Fruit fly (Drosophila melanogaster) whole organism: ENCODE data around the gene Ca-Ma2d.

ENCODE experiments used
- CG8478 ChIP-seq: fragments of >200 bp; optimal IDR thresholded peaks from 2 replicates; lab custom pipeline; 2018; ENCODE audit warnings: inconsistent platforms
- Dll ChIP-seq: fragments of >200 bp; optimal IDR thresholded peaks from 2 replicates; lab custom pipeline; 2017
- EcR ChIP-seq, 2 experiments: fragments of >200 bp; optimal IDR thresholded peaks; 2 replicates each; lab custom pipeline; 2017; ENCODE audit warnings: missing biosample characterization in 2 of 2, missing genetic modification characterization in 2 of 2, missing genetic modification reagents in 2 of 2
- pan ChIP-seq: fragments of >200 bp; optimal IDR thresholded peaks from 2 replicates; lab custom pipeline; 2017
- psq ChIP-seq: fragments of >200 bp; optimal IDR thresholded peaks from 2 replicates; lab custom pipeline; 2017
- usp ChIP-seq: fragments of >200 bp; optimal IDR thresholded peaks from 2 replicates; lab custom pipeline; 2017; ENCODE audit warnings: missing biosample characterization, missing genetic modification characterization, mixed read lengths

DNA sequence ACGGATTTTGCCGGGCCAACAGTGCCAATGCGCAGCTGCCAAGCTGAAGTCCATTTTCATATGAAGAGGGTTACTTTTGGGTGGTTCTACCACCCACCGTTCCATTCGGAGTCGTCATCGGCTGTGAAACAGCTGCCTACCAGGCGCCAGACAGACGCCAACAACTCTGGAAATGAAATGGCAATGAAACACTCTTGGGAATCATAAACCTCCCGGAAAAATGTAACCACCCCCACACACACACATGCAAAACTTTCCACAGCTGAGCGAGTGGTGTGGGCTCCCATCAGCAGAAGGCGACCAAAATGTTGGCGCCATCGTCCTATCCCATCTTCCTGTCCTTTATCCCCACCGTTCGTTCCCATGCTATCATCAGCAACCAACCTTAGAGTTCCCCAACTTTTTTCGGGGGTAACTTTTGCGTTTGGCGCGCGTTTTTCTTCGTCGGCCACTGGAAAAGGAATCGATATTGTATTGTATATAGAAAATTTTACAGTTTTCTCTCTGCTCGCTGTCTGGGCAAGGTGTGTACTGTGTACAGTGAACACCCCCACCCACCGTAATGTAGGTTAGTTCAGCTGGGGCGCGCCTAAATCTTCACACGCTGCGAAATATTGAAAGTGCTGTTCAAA, 44.0 kb downstream of the Ca-Ma2d start:
- TF ChIP-seq usp (no peak), Dll (lab: Kevin White, UChicago) (no peak), psq (lab: Kevin White, UChicago) (no peak), EcR (GFP tag; optimal IDR thresholded peaks at IDR 0.05; lab: Kevin White, UChicago) (no peak), CG8478 (no peak), pan (no peak)
